Fruit fly (Drosophila melanogaster): Measurements from ENCODE around the gene SF1.
A peak's percentile ranks its signal among the peaks of the same experiment; 100 is the strongest.

SF1 gene

DNA sequence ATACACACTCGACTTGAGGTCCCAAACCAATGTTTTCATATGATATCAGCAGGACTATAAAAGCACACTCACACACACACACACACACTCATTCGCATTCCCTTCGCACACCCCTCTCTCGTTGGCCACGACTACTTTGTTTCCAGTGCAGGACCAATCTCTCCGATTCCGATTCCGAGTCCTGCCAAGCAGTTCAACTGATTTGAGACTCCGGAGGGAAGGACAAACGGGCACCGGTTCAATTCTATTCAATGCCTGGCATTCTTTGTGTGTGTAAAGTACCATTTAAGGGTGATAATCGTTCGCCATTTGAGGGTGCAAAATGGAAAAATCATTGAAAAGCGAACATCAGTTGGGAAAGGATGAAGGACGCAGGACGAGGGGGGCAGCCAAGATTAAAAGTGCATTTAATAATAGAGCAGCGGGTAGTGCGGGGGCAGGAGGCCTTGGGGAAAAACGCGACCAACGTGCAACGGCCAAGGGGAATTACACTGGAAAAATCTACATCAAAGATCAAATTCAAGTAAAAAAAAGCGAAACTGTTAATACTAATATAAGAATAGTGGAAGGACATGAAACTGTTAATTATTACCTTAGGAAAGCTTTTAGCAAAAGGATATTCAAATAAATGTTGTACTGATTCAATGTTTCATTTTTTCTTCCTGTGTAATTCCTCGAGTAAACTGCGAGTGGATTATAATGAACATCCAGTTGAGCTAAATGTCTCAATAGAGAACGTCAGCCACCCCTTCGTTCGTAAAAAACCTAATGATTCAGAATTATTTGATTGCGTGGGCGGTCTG lies 43.6 kb downstream of the SF1 start (continued):
- TF ChIP-seq Abd-B (GFP tag; optimal IDR thresholded peaks at IDR 0.05) (no peak), CG30403 (GFP tag; optimal IDR thresholded peaks at IDR 0.05) (peak; percentile 46), toy (GFP tag; IDR thresholded peaks at IDR 0.05) (no peak), Sox102F (GFP tag; optimal IDR thresholded peaks at IDR 0.05) (peak; percentile 65), CG17186 (GFP tag; optimal IDR thresholded peaks at IDR 0.05) (no peak), CG12219 (GFP tag; optimal IDR thresholded peaks at IDR 0.05) (peak; percentile 22), CoRest (tag; optimal IDR thresholded peaks at IDR 0.05) (peak; percentile 51), CG12155 (GFP tag; optimal IDR thresholded peaks at IDR 0.05) (peak; percentile 15), pzg (GFP tag; optimal IDR thresholded peaks at IDR 0.05) (no peak), pb (GFP tag; optimal IDR thresholded peaks at IDR 0.05) (no peak), CG16815 (GFP tag; optimal IDR thresholded peaks at IDR 0.05) (peak; percentile 28), CG1529 (GFP tag; optimal IDR thresholded peaks at IDR 0.05) (peak; percentile 22), Trl (optimal IDR thresholded peaks at IDR 0.05) (no peak), Trl (GFP tag; optimal IDR thresholded peaks at IDR 0.05) (peak; percentile 4), croc (GFP tag; conservative IDR thresholded peaks at IDR 0.05) (peak; percentile 55), Max (GFP tag; optimal IDR thresholded peaks at IDR 0.05) (no peak), gcm2 (GFP tag; optimal IDR thresholded peaks at IDR 0.05) (no peak), CG32767 (GFP tag; IDR thresholded peaks at IDR 0.05) (peak; percentile 21; the same call in 1 of the 2 replicates), CG17359 (tag; optimal IDR thresholded peaks at IDR 0.05) (peak; percentile 61), gem (tag; optimal IDR thresholded peaks at IDR 0.05) (peak; percentile 76), CG32532 (GFP tag; IDR thresholded peaks at IDR 0.05) (no peak), CG12659 (GFP tag; optimal IDR thresholded peaks at IDR 0.05) (peak; percentile 0), Asciz (GFP tag; optimal IDR thresholded peaks at IDR 0.05) (peak; percentile 44), hbn (GFP tag; IDR thresholded peaks at IDR 0.05; ENCODE audit: partially characterized antibody) (no peak), CG10209 (GFP tag; optimal IDR thresholded peaks at IDR 0.05) (peak; percentile 37), ind (GFP tag; optimal IDR thresholded peaks at IDR 0.05) (peak; percentile 7), phol (tag; optimal IDR thresholded peaks at IDR 0.05) (peak; percentile 72), gcm (GFP tag; optimal IDR thresholded peaks at IDR 0.05) (peak; percentile 15), CG4360 (GFP tag; IDR thresholded peaks at IDR 0.05) (no peak), lab (GFP tag; optimal IDR thresholded peaks at IDR 0.05) (peak; percentile 21), pros (GFP tag; optimal IDR thresholded peaks at IDR 0.05) (peak; percentile 95), CG5953 (GFP tag; IDR thresholded peaks at IDR 0.05) (no peak), pum (GFP tag; optimal IDR thresholded peaks at IDR 0.05) (peak; percentile 27), CG14965 (GFP tag; optimal IDR thresholded peaks at IDR 0.05; ENCODE audit: borderline replicate concordance) (no peak), Atf-2 (GFP tag; optimal IDR thresholded peaks at IDR 0.05) (peak; percentile 25), esg (GFP tag; conservative IDR thresholded peaks at IDR 0.05) (0 out of 2 replicates have a peak, but pooled peaks have one; percentile 23), CG13624 (GFP tag; optimal IDR thresholded peaks at IDR 0.05) (no peak), oc (tag; optimal IDR thresholded peaks at IDR 0.05) (peak; percentile 78), wor (GFP tag; IDR thresholded peaks at IDR 0.05) (peak; percentile 23; the same call in 1 of the 2 replicates), CG17328 (GFP tag; IDR thresholded peaks at IDR 0.05) (peak; percentile 76), CG10267 (tag; optimal IDR thresholded peaks at IDR 0.05) (peak; percentile 58), Xbp1 (GFP tag; optimal IDR thresholded peaks at IDR 0.05) (peak; percentile 27), CG4730 (GFP tag; IDR thresholded peaks at IDR 0.05) (no peak), CG2712 (tag; optimal IDR thresholded peaks at IDR 0.05) (peak; percentile 75), trh (GFP tag; optimal IDR thresholded peaks at IDR 0.05) (no peak), jigr1 (GFP tag; IDR thresholded peaks at IDR 0.05) (no peak), gsb-n (tag; optimal IDR thresholded peaks at IDR 0.05) (peak; percentile 61), CG18764 (GFP tag; optimal IDR thresholded peaks at IDR 0.05) (no peak), CG34422 (GFP tag; IDR thresholded peaks at IDR 0.05) (no peak)
